Fruit fly (Drosophila melanogaster): Measurements from ENCODE around the gene ema.

ema gene

DNA sequence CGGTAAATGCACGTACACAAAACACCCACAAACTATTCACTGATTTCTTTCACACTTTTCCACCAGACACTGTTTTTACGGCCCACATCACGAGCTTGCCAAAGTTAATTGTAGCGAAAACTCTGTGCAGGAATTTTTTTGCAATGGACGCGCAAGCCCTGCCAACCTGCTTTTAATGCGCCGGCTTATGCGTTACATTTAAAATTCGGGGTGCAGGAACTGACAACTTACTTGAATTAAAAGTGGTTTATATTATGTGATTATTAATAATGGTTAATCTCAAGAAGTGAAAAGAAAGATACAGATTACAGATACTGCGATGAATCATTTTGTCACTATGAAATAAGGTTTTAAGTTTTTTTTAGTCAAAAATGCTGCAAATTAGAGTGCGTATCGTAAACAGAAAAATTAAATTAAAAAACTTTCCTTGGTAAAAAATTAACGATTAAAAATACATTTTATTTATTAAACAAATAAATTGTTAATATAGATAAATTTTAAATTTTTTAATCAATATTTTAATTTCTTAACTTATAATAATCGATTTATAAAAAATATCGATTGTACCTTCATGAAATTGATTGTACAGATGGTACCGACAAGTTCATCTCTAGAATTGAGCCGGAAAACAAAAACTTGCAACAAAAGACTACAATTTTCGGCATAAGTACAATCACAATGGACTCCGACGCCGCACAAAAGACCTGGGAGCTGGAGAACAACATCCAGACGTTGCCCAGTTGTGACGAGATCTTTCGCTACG lies 28.2 kb upstream of the ema start, which contains the start of the genes CG42232 and CSN5 (continued):
- TF ChIP-seq sisA (GFP tag; IDR thresholded peaks at IDR 0.05) = peak; percentile 51; the same call in 1 of the 2 replicates
- TF ChIP-seq CG17829 (tag; optimal IDR thresholded peaks at IDR 0.05) = peak; percentile 76
- TF ChIP-seq pita (GFP tag; optimal IDR thresholded peaks at IDR 0.05) = no peak
- TF ChIP-seq dmrt11E (tag; optimal IDR thresholded peaks at IDR 0.05) = peak; percentile 68
- no peak for TF ChIP-seq CG15073 (GFP tag; optimal IDR thresholded peaks at IDR 0.05)
- TF ChIP-seq tio (GFP tag; optimal IDR thresholded peaks at IDR 0.05) = peak; percentile 41
- TF ChIP-seq Atf3 (GFP tag; optimal IDR thresholded peaks at IDR 0.05) = no peak
- no peak for TF ChIP-seq CG1603 (tag; optimal IDR thresholded peaks at IDR 0.05)
- no peak for TF ChIP-seq Oaz (GFP tag; IDR thresholded peaks at IDR 0.05)
- peak; percentile 17; the same call in 1 of the 2 replicates for TF ChIP-seq CG32772 (GFP tag; IDR thresholded peaks at IDR 0.05)
- no peak for TF ChIP-seq inv (GFP tag; IDR thresholded peaks at IDR 0.05; ENCODE audit: partially characterized antibody)
- no peak for TF ChIP-seq CG3281 (GFP tag; optimal IDR thresholded peaks at IDR 0.05)
- no peak for TF ChIP-seq CG11247 (GFP tag; IDR thresholded peaks at IDR 0.05)
- no peak for TF ChIP-seq sr (GFP tag; IDR thresholded peaks at IDR 0.05)
- no peak for TF ChIP-seq Kr (GFP tag; optimal IDR thresholded peaks at IDR 0.05)
- no peak for TF ChIP-seq CG1832 (GFP tag; optimal IDR thresholded peaks at IDR 0.05)
- TF ChIP-seq sqz (GFP tag; optimal IDR thresholded peaks at IDR 0.05) = no peak
- TF ChIP-seq CG6683 (GFP tag; optimal IDR thresholded peaks at IDR 0.05) = no peak
- TF ChIP-seq ssp (GFP tag; IDR thresholded peaks at IDR 0.05) = no peak
- TF ChIP-seq CG32532 (GFP tag; IDR thresholded peaks at IDR 0.05) = peak; percentile 57
- TF ChIP-seq fd96Cb (tag; optimal IDR thresholded peaks at IDR 0.05) = peak; percentile 49
- TF ChIP-seq kay (GFP tag; optimal IDR thresholded peaks at IDR 0.05) = peak; percentile 10
- 0 out of 2 replicates have a peak, but pooled peaks have one; percentile 30 for TF ChIP-seq rib (GFP tag; IDR thresholded peaks at IDR 0.05)
- peak; percentile 2 for TF ChIP-seq CG2712 (tag; optimal IDR thresholded peaks at IDR 0.05)
- TF ChIP-seq CG9797 (GFP tag; optimal IDR thresholded peaks at IDR 0.05) = peak; percentile 14
- peak; percentile 47 for TF ChIP-seq Mad (GFP tag; optimal IDR thresholded peaks at IDR 0.05)
- no peak for TF ChIP-seq CG11695 (GFP tag; IDR thresholded peaks at IDR 0.05)
- TF ChIP-seq slou (GFP tag; optimal IDR thresholded peaks at IDR 0.05) = peak; percentile 21
- no peak for TF ChIP-seq CG11723 (GFP tag; optimal IDR thresholded peaks at IDR 0.05)
- TF ChIP-seq HLH4C (GFP tag; IDR thresholded peaks at IDR 0.05; ENCODE audit: partially characterized antibody) = 0 out of 3 replicates have a peak, but pooled peaks have one; percentile 43
- no peak for TF ChIP-seq cwo (GFP tag; optimal IDR thresholded peaks at IDR 0.05)
- no peak for TF ChIP-seq D19A (tag; optimal IDR thresholded peaks at IDR 0.05)
- TF ChIP-seq zfh2 (GFP tag; optimal IDR thresholded peaks at IDR 0.05) = peak; percentile 44
- peak; percentile 17 for TF ChIP-seq run (tag; optimal IDR thresholded peaks at IDR 0.05)
- peak; percentile 63; the same call in 1 of the 2 replicates for TF ChIP-seq Ptx1 (GFP tag; IDR thresholded peaks at IDR 0.05)
- TF ChIP-seq bcd (GFP tag; optimal IDR thresholded peaks at IDR 0.05) = no peak
- no peak for TF ChIP-seq CG8478 (optimal IDR thresholded peaks at IDR 0.05)
- no peak; the same call in 2 of the 3 replicates for TF ChIP-seq croc (GFP tag; conservative IDR thresholded peaks at IDR 0.05)
- TF ChIP-seq Hey (tag; optimal IDR thresholded peaks at IDR 0.05) = no peak
- no peak for TF ChIP-seq pros (GFP tag; optimal IDR thresholded peaks at IDR 0.05)
- no peak for TF ChIP-seq mld (GFP tag; IDR thresholded peaks at IDR 0.05; ENCODE audit: partially characterized antibody)
- TF ChIP-seq Hr51 (GFP tag; optimal IDR thresholded peaks at IDR 0.05) = peak in 1 of 2 experiments; percentile 36
- no peak for TF ChIP-seq crc (GFP tag; optimal IDR thresholded peaks at IDR 0.05)
- no peak for TF ChIP-seq kni (GFP tag; optimal IDR thresholded peaks at IDR 0.05)
- peak; percentile 75 for TF ChIP-seq CG10267 (tag; optimal IDR thresholded peaks at IDR 0.05)
- no peak for TF ChIP-seq CG8765 (GFP tag; IDR thresholded peaks at IDR 0.05)
- no peak for TF ChIP-seq ato (GFP tag; IDR thresholded peaks at IDR 0.05; ENCODE audit: partially characterized antibody)
- no peak; the same call in 1 of the 2 replicates for TF ChIP-seq CG2129 (GFP tag; IDR thresholded peaks at IDR 0.05; ENCODE audit: partially characterized antibody)
- TF ChIP-seq CG10321 (GFP tag; IDR thresholded peaks at IDR 0.05) = no peak
